Fruit fly (Drosophila melanogaster) S2 (cell line): Measurements from ENCODE around the gene cv-d.

Experiments
- CG8478 ChIP-seq: fragments of >200 bp; optimal IDR thresholded peaks from 2 replicates; lab custom pipeline; 2018
- CTCF ChIP-seq, 2 experiments: fragments of >200 bp; optimal IDR thresholded peaks; 2 replicates each; lab custom pipeline; 2018

DNA sequence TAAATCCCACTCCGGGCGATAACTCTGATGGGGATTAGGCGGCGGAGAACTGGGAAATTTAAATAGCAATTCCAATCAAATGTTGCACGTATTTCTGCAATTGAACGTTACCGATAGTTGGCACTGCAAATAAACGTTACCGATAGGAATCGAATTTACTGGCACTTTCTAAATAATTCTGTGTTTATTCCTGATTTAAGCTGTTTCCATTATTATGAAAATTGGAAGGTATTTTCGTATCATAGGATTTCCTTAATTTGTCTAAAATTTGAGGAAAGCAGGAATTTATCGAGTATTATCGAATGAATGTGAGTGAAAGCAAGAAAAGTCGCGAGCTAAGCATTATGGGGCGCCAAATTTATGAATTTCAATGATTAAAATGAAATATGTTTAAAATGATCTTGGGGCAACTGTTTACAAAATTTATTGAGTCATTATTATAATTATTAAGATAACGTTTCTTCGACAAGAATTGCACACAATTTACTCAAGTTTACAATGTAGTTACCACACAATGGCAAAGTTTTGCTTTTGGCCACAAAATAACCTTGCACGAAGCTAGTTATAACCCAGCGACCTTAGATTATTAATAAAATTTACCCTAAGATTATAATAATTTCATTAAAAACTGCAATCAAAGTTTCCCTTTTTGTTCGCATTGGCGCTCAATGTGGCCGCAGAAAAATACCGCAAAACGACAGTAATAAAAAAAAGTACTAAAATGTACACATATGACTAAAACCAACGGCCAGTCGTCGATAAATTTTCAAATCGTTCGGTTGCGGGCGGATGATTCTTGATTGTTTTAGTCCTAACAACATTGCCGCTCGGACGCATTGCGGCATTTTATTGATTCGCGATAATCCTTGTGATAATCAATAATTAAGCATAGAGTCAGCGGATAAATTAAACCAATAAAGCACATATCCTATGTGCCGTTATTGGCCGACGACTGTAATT is 49.6 kb downstream of the cv-d start, which contains the start of gene alpha-Man-IIb:
- TF ChIP-seq CG8478, result no peak
- TF ChIP-seq CTCF (optimal IDR thresholded peaks at IDR 0.05; lab: Kevin White, UChicago), result peak in 1 of 2 experiments; percentile 58
